Worm (Caenorhabditis elegans) whole organism, L2 larva: ENCODE measurements around the gene C01G10.1.

Experiments used
- Y55F3AM.14 ChIP-seq: fragments of 200-800 bp; sonication (Bioruptor generic); optimal IDR thresholded peaks from 2 replicates; lab custom pipeline; 2018; ENCODE audit warnings: mild to moderate bottlenecking, missing genetic modification characterization, missing compliant biosample characterization
- ama-1 ChIP-seq: fragments of 150-350 bp; optimal IDR thresholded peaks from 2 replicates; lab custom pipeline; 2018; ENCODE audit warnings: inconsistent platforms
- elt-3 ChIP-seq: sonication (generic microtip); optimal IDR thresholded peaks from 2 replicates; lab custom pipeline; 2017; ENCODE audit warnings: missing biosample characterization, missing genetic modification characterization
- fos-1 ChIP-seq: fragments of 150-350 bp; optimal IDR thresholded peaks from 2 replicates; lab custom pipeline; 2014; ENCODE audit warnings: missing biosample characterization, missing genetic modification characterization
- lin-39 ChIP-seq: fragments of 150-350 bp; optimal IDR thresholded peaks from 2 replicates; lab custom pipeline; 2014; ENCODE audit warnings: missing biosample characterization, missing genetic modification reagents, missing genetic modification characterization
- nhr-10 ChIP-seq: sonication (generic microtip); optimal IDR thresholded peaks from 2 replicates; lab custom pipeline; 2017; ENCODE audit warnings: missing biosample characterization, missing genetic modification characterization
- nhr-129 ChIP-seq: fragments of 150-350 bp; optimal IDR thresholded peaks from 2 replicates; lab custom pipeline; 2014; ENCODE audit warnings: missing biosample characterization, missing genetic modification characterization
- nhr-237 ChIP-seq: fragments of 150-350 bp; optimal IDR thresholded peaks from 2 replicates; lab custom pipeline; 2014; ENCODE audit warnings: missing biosample characterization, missing genetic modification characterization
- nhr-25 ChIP-seq: fragments of 150-350 bp; sonication (generic microtip); optimal IDR thresholded peaks from 3 replicates; lab custom pipeline; 2014; ENCODE audit warnings: missing biosample characterization, missing genetic modification characterization
- nhr-6 ChIP-seq: fragments of 150-350 bp; optimal IDR thresholded peaks from 2 replicates; lab custom pipeline; 2014; ENCODE audit warnings: missing biosample characterization, missing genetic modification characterization
- unc-39 ChIP-seq: fragments of 150-350 bp; optimal IDR thresholded peaks from 2 replicates; lab custom pipeline; 2014; ENCODE audit warnings: missing biosample characterization, missing genetic modification characterization
- unc-62 ChIP-seq: fragments of 150-350 bp; optimal IDR thresholded peaks from 2 replicates; lab custom pipeline; 2014; ENCODE audit warnings: missing biosample characterization, missing genetic modification reagents, missing genetic modification characterization
- ztf-11 ChIP-seq: sonication (generic microtip); optimal IDR thresholded peaks from 2 replicates; lab custom pipeline; 2017; ENCODE audit warnings: missing biosample characterization, missing genetic modification characterization

- TF ChIP-seq nhr-25 (no peak), lin-39 (tag; lab: Kevin White, UChicago) (no peak), nhr-10 (tag; lab: Kevin White, UChicago) (no peak), nhr-6 (tag; lab: Kevin White, UChicago) (no peak), ama-1 (no peak), nhr-237 (tag; lab: Kevin White, UChicago) (no peak), elt-3 (tag; lab: Kevin White, UChicago) (no peak), unc-62 (GFP tag; lab: Kevin White, UChicago) (no peak), fos-1 (no peak), Y55F3AM.14 (no peak), ztf-11 (tag; lab: Kevin White, UChicago) (no peak), nhr-129 (no peak), unc-39 (tag; lab: Kevin White, UChicago) (no peak)
Measured at ce11 chrV:15067165-15067564, 32.4 kb upstream of the C01G10.1 start, which contains the start of gene C25D7.10.
